Fruit fly (Drosophila melanogaster): Measurements from ENCODE around the gene CG14302.
A peak's percentile ranks its signal among the peaks of the same experiment; 100 is the strongest.

Gene CG14302

dm6 chr3R:18707492-18707891 lies 25.0 kb upstream of the CG14302 start:
- no peak for TF ChIP-seq Eip78C (GFP tag)
- no peak for TF ChIP-seq spab (GFP tag; optimal IDR thresholded peaks at IDR 0.05)
- TF ChIP-seq Hr38 (GFP tag; optimal IDR thresholded peaks at IDR 0.05), result no peak
- no peak for TF ChIP-seq Eip93F (GFP tag; optimal IDR thresholded peaks at IDR 0.05)
- TF ChIP-seq CG32006 (GFP tag; optimal IDR thresholded peaks at IDR 0.05), result no peak
- TF ChIP-seq CG3032 (tag; optimal IDR thresholded peaks at IDR 0.05), result no peak
- no peak for TF ChIP-seq CG34406 (GFP tag; optimal IDR thresholded peaks at IDR 0.05)
- no peak for TF ChIP-seq CG9139 (GFP tag; optimal IDR thresholded peaks at IDR 0.05)
- TF ChIP-seq Sox15 (GFP tag; optimal IDR thresholded peaks at IDR 0.05), result no peak
- no peak for TF ChIP-seq Smox (GFP tag; optimal IDR thresholded peaks at IDR 0.05)
- no peak for TF ChIP-seq CG16779 (tag; optimal IDR thresholded peaks at IDR 0.05)

dm6 chr3R:18719767-18720341 lies 12.6 kb upstream of the CG14302 start:
- TF ChIP-seq achi (GFP tag; optimal IDR thresholded peaks at IDR 0.05) (peak; percentile 59), CG7368 (GFP tag; optimal IDR thresholded peaks at IDR 0.05) (peak; percentile 19), CG3919 (GFP tag; optimal IDR thresholded peaks at IDR 0.05) (peak; percentile 71), CG3032 (tag; optimal IDR thresholded peaks at IDR 0.05) (peak; percentile 74), CG6808 (GFP tag; optimal IDR thresholded peaks at IDR 0.05) (peak; percentile 55), CG34406 (GFP tag; optimal IDR thresholded peaks at IDR 0.05) (peak; percentile 52), CG32006 (GFP tag; optimal IDR thresholded peaks at IDR 0.05) (peak; percentile 49), Smox (GFP tag; optimal IDR thresholded peaks at IDR 0.05) (peak; percentile 69), CG6163 (GFP tag; IDR thresholded peaks at IDR 0.05) (peak; percentile 69; the same call in 1 of the 3 replicates), Hr39 (GFP tag; optimal IDR thresholded peaks at IDR 0.05) (peak; percentile 58), cyc (GFP tag; optimal IDR thresholded peaks at IDR 0.05) (peak; percentile 62), Met (GFP tag; optimal IDR thresholded peaks at IDR 0.05) (peak; percentile 76), acj6 (GFP tag; optimal IDR thresholded peaks at IDR 0.05) (peak; percentile 56), eg (GFP tag; IDR thresholded peaks at IDR 0.05) (no peak), CG10631 (GFP tag; optimal IDR thresholded peaks at IDR 0.05) (peak; percentile 63), CG6276 (GFP tag; optimal IDR thresholded peaks at IDR 0.05) (peak; percentile 13), Ets96B (tag; optimal IDR thresholded peaks at IDR 0.05) (peak; percentile 74), salr (GFP tag; optimal IDR thresholded peaks at IDR 0.05) (peak; percentile 6 to 37), CG11762 (GFP tag; optimal IDR thresholded peaks at IDR 0.05; ENCODE audit: insufficient read depth) (peak; percentile 28), Sox15 (GFP tag; optimal IDR thresholded peaks at IDR 0.05) (peak; percentile 19), CG8319 (GFP tag; optimal IDR thresholded peaks at IDR 0.05) (peak; percentile 38), Sox14 (GFP tag; optimal IDR thresholded peaks at IDR 0.05) (peak; percentile 67), OdsH (GFP tag; optimal IDR thresholded peaks at IDR 0.05) (peak; percentile 57), Gug (GFP tag; IDR thresholded peaks at IDR 0.05) (0 out of 2 replicates have a peak, but pooled peaks have one; percentile 11), dac (GFP tag; optimal IDR thresholded peaks at IDR 0.05) (no peak), lz (GFP tag; optimal IDR thresholded peaks at IDR 0.05) (peak; percentile 65), CG8119 (GFP tag; IDR thresholded peaks at IDR 0.05) (no peak), Hr38 (GFP tag; optimal IDR thresholded peaks at IDR 0.05) (no peak), CG15336 (GFP tag; IDR thresholded peaks at IDR 0.05) (no peak), ss (GFP tag; optimal IDR thresholded peaks at IDR 0.05) (peak; percentile 45 to 74), Lpt (GFP tag; optimal IDR thresholded peaks at IDR 0.05) (no peak), fd59A (GFP tag; optimal IDR thresholded peaks at IDR 0.05) (peak; percentile 62), CG4318 (GFP tag; optimal IDR thresholded peaks at IDR 0.05) (peak; percentile 12), CG6854 (GFP tag; optimal IDR thresholded peaks at IDR 0.05) (no peak), Eip93F (GFP tag; optimal IDR thresholded peaks at IDR 0.05) (no peak), CG16779 (tag; optimal IDR thresholded peaks at IDR 0.05) (peak; percentile 13), dsx (GFP tag; optimal IDR thresholded peaks at IDR 0.05; ENCODE audit: poor library complexity, severe bottlenecking) (peak; percentile 70), Ets21C (GFP tag; optimal IDR thresholded peaks at IDR 0.05) (peak; percentile 52), CG6792 (GFP tag; optimal IDR thresholded peaks at IDR 0.05) (peak; percentile 68), Hr4 (GFP tag; optimal IDR thresholded peaks at IDR 0.05) (peak; percentile 29), CG9139 (GFP tag; optimal IDR thresholded peaks at IDR 0.05) (peak; percentile 30), Sox102F (GFP tag; optimal IDR thresholded peaks at IDR 0.05) (peak; percentile 68), fd85E (GFP tag; optimal IDR thresholded peaks at IDR 0.05) (no peak), pdm3 (GFP tag; optimal IDR thresholded peaks at IDR 0.05) (peak; percentile 64), net (GFP tag; optimal IDR thresholded peaks at IDR 0.05) (peak; percentile 37), CG1621 (tag; optimal IDR thresholded peaks at IDR 0.05) (peak; percentile 55)

All from whole organism, prepupa.